Worm (Caenorhabditis elegans): ENCODE data around the gene srbc-48.
"Not testable (repeated sequence)": the region's sequence is repeated elsewhere in the genome, so short reads cannot be mapped to it uniquely, and the experiment has no call there.

DNA sequence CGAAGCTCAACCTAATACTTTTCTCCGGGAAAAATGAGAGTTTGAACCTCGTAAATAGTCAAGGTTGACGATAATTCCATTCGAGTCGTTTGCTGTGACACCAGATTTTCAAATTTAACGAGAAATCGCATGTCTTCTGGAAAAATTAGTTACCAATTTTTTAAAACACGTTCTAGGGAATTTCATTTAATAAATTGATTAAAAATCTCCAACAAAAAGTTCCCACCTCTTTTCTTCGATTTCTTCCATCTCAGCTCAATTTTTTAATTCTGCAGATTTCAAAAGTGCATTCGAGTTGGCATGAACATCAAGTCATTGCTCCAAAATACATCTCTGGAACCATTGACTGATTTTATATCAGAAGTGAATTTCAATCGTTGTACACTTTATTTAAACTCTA is 8.1 kb upstream of the srbc-48 start, which contains the start of gene nhr-282:
- not testable (repeated sequence) for TF ChIP-seq elt-3 (tag; optimal IDR thresholded peaks at IDR 0.05); unc-62 (GFP tag; optimal IDR thresholded peaks at IDR 0.05); egl-27 (tag; optimal IDR thresholded peaks at IDR 0.05); nhr-10 (tag; optimal IDR thresholded peaks at IDR 0.05); ztf-11 (tag; optimal IDR thresholded peaks at IDR 0.05); skn-1 (tag; optimal IDR thresholded peaks at IDR 0.05); nhr-6 (tag; optimal IDR thresholded peaks at IDR 0.05)
